Worm (Caenorhabditis elegans) whole organism, L1 larva: ENCODE results near the gene gst-13.

ENCODE experiments used
- ceh-8 ChIP-seq: fragments of 200-800 bp; sonication (Bioruptor generic); optimal IDR thresholded peaks from 2 replicates; lab custom pipeline; 2018; ENCODE audit warnings: mild to moderate bottlenecking, missing genetic modification characterization, moderate library complexity, missing compliant biosample characterization
- elt-3 ChIP-seq, 6 experiments: fragments of 150-350 bp in 1 of 6; sonication (generic microtip); optimal IDR thresholded peaks; 2 replicates each; lab custom pipeline; 2017 to 2018; ENCODE audit warnings: missing biosample characterization in 6 of 6, missing genetic modification characterization in 6 of 6, inconsistent platforms in 1 of 6
- ets-5 ChIP-seq: fragments of 200-800 bp; sonication (Bioruptor generic); IDR thresholded peaks from 2 replicates; pipeline ENCODE4 v1.3.6; 2022; ENCODE audit warnings: missing genetic modification characterization, missing compliant biosample characterization
- mep-1 ChIP-seq: fragments of 150-350 bp; optimal IDR thresholded peaks from 2 replicates; lab custom pipeline; 2014; ENCODE audit warnings: missing biosample characterization, missing genetic modification characterization
- nhr-11 ChIP-seq: fragments of 150-350 bp; optimal IDR thresholded peaks from 2 replicates; lab custom pipeline; 2014; ENCODE audit warnings: missing biosample characterization, missing genetic modification characterization
- nhr-12 ChIP-seq: sonication (generic microtip); optimal IDR thresholded peaks from 2 replicates; lab custom pipeline; 2017; ENCODE audit warnings: missing biosample characterization, missing genetic modification characterization
- nhr-90 ChIP-seq: sonication (generic microtip); optimal IDR thresholded peaks from 2 replicates; lab custom pipeline; 2016; ENCODE audit warnings: mild to moderate bottlenecking, missing genetic modification characterization, missing compliant biosample characterization; ENCODE audit not compliant: poor library complexity
- snpc-4 ChIP-seq: fragments of 150-350 bp; optimal IDR thresholded peaks from 2 replicates; lab custom pipeline; 2014; ENCODE audit warnings: missing biosample characterization, missing genetic modification characterization
- unc-62 ChIP-seq: fragments of 150-350 bp; optimal IDR thresholded peaks from 2 replicates; lab custom pipeline; 2014; ENCODE audit warnings: missing biosample characterization, missing genetic modification reagents, missing genetic modification characterization

ce11 chrII:9262845-9263402 lies 31.7 kb downstream of the gst-13 start:
- no peak for TF ChIP-seq ets-5 (GFP tag; lab: Robert Waterston, UW)
- no peak for TF ChIP-seq unc-62 (GFP tag; lab: Kevin White, UChicago)
- no peak for TF ChIP-seq nhr-12 (tag; lab: Kevin White, UChicago)
- TF ChIP-seq nhr-11 (tag; lab: Kevin White, UChicago) = no peak
- TF ChIP-seq ceh-8 (GFP tag; lab: Kevin White, UChicago) = no peak
- TF ChIP-seq mep-1 (tag; lab: Kevin White, UChicago) = no peak
- TF ChIP-seq nhr-90 (tag; lab: Kevin White, UChicago) = no peak
- TF ChIP-seq elt-3 (tag; optimal IDR thresholded peaks at IDR 0.05; lab: Kevin White, UChicago) = no peak
- no peak for TF ChIP-seq snpc-4
